Worm (Caenorhabditis elegans) whole organism, L4 larva: ENCODE results near the gene rei-2.

ENCODE experiments used
- ceh-28 ChIP-seq: fragments of 150-350 bp; optimal IDR thresholded peaks from 2 replicates; lab custom pipeline; 2014; ENCODE audit warnings: missing biosample characterization, missing genetic modification reagents, missing genetic modification characterization
- daf-19 ChIP-seq: fragments of 200-800 bp; sonication (Bioruptor generic); conservative IDR thresholded peaks from 2 replicates; pipeline ENCODE4 v1.3.6; 2022; ENCODE audit warnings: missing genetic modification characterization, missing compliant biosample characterization
- gei-8 ChIP-seq: fragments of 200-800 bp; sonication (Bioruptor generic); optimal IDR thresholded peaks from 2 replicates; lab custom pipeline; 2018; ENCODE audit warnings: mild to moderate bottlenecking, missing genetic modification characterization, missing compliant biosample characterization
- hlh-30 ChIP-seq: sonication (generic microtip); optimal IDR thresholded peaks from 2 replicates; lab custom pipeline; 2017; ENCODE audit warnings: antibody characterized with exemption, mild to moderate bottlenecking, missing genetic modification characterization, missing compliant biosample characterization; ENCODE audit not compliant: insufficient read depth
- lin-38 ChIP-seq: fragments of 200-800 bp; sonication (Bioruptor generic); IDR thresholded peaks from 2 replicates; pipeline ENCODE4 v1.3.6; 2022; ENCODE audit warnings: missing genetic modification reagents, missing genetic modification characterization, missing compliant biosample characterization
- vab-7 ChIP-seq: fragments of 200-800 bp; sonication (Bioruptor generic); IDR thresholded peaks from 2 replicates; pipeline ENCODE4 v1.3.6; 2022; ENCODE audit warnings: missing genetic modification reagents, missing genetic modification characterization, missing compliant biosample characterization

DNA sequence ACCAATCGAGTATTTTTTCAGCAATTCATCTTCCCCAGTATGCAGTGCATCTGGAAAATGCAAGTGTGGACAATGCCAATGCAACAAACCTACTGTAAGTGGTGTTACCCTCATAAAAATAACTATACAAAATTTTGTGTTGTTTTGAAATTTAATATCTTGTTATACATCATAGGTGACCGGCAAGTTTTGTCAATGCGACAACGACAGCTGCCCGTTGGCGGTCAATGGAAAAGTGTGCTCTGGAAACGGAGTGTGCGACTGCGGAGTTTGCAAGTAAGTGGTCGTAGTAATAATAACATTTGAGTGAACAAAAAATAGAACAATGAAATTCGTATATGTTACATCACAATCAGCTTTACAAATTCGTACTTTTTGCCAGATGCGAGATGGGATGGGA, 27.3 kb upstream of the rei-2 start:
- no peak for TF ChIP-seq lin-38 (GFP tag; lab: Robert Waterston, UW)
- TF ChIP-seq vab-7 (GFP tag; lab: Robert Waterston, UW) = no peak
- no peak for TF ChIP-seq hlh-30 (tag; lab: Kevin White, UChicago)
- no peak for TF ChIP-seq gei-8
- TF ChIP-seq ceh-28 (tag; lab: Kevin White, UChicago) = no peak
- no peak for TF ChIP-seq daf-19 (GFP tag; lab: Robert Waterston, UW)
